Fruit fly (Drosophila melanogaster) whole organism, pupa: Measurements from ENCODE around the gene CG31626.

Experiments
- CG10348 ChIP-seq: fragments of 200-800 bp; sonication (Bioruptor generic); IDR thresholded peaks from 2 replicates; pipeline ENCODE4 v1.3.6; 2022; ENCODE audit warnings: missing biosample characterization, missing genetic modification characterization
- CG12605 ChIP-seq: fragments of 200-800 bp; sonication (Bioruptor generic); IDR thresholded peaks from 2 replicates; pipeline ENCODE4 v1.3.6; 2022; ENCODE audit warnings: missing biosample characterization, missing genetic modification characterization
- CG13204 ChIP-seq: fragments of 200-800 bp; sonication (Bioruptor generic); optimal IDR thresholded peaks from 2 replicates; lab custom pipeline; 2018; ENCODE audit warnings: missing biosample characterization, mild to moderate bottlenecking, missing genetic modification characterization, moderate library complexity
- CG14655 ChIP-seq: fragments of 200-800 bp; sonication (Bioruptor generic); optimal IDR thresholded peaks from 3 replicates; lab custom pipeline; 2017; ENCODE audit warnings: mild to moderate bottlenecking, missing biosample characterization, missing genetic modification reagents, missing genetic modification characterization
- CG15710 ChIP-seq: fragments of 200-800 bp; sonication (Bioruptor generic); optimal IDR thresholded peaks from 2 replicates; lab custom pipeline; 2018; ENCODE audit warnings: missing biosample characterization, mild to moderate bottlenecking, missing genetic modification characterization, moderate library complexity
- CG17806 ChIP-seq: fragments of 200-800 bp; sonication (Bioruptor generic); optimal IDR thresholded peaks from 2 replicates; lab custom pipeline; 2018; ENCODE audit warnings: missing biosample characterization, mild to moderate bottlenecking, missing genetic modification characterization, moderate library complexity
- CG32121 ChIP-seq: fragments of 200-800 bp; sonication (Bioruptor generic); IDR thresholded peaks from 2 replicates; pipeline ENCODE4 v1.3.6; 2022; ENCODE audit warnings: missing biosample characterization, missing genetic modification characterization
- CG34367 ChIP-seq: fragments of 200-800 bp; sonication (Bioruptor generic); optimal IDR thresholded peaks from 2 replicates; lab custom pipeline; 2018; ENCODE audit warnings: missing biosample characterization, mild to moderate bottlenecking, missing genetic modification characterization
- CG4496 ChIP-seq: fragments of 200-800 bp; sonication (Bioruptor generic); IDR thresholded peaks from 3 replicates; pipeline ENCODE4 v1.3.6; 2022; ENCODE audit warnings: missing biosample characterization, missing genetic modification characterization
- CG8159 ChIP-seq: fragments of 200-800 bp; sonication (Bioruptor generic); optimal IDR thresholded peaks from 3 replicates; lab custom pipeline; 2018; ENCODE audit warnings: missing biosample characterization, mild to moderate bottlenecking, missing genetic modification characterization, moderate library complexity
- CG8301 ChIP-seq: fragments of 200-800 bp; sonication (Bioruptor generic); optimal IDR thresholded peaks from 2 replicates; lab custom pipeline; 2018; ENCODE audit warnings: missing biosample characterization, mild to moderate bottlenecking, missing genetic modification characterization
- CG9948 ChIP-seq: fragments of 200-800 bp; sonication (Bioruptor generic); optimal IDR thresholded peaks from 2 replicates; lab custom pipeline; 2018; ENCODE audit warnings: missing biosample characterization, mild to moderate bottlenecking, missing genetic modification characterization, moderate library complexity
- D1 ChIP-seq: fragments of 200-800 bp; sonication (Bioruptor generic); optimal IDR thresholded peaks from 2 replicates; lab custom pipeline; 2018; ENCODE audit warnings: missing biosample characterization, mild to moderate bottlenecking, missing genetic modification characterization, moderate library complexity
- EcR ChIP-seq: fragments of 200-800 bp; sonication (Bioruptor generic); optimal IDR thresholded peaks from 3 replicates; lab custom pipeline; 2019; ENCODE audit warnings: missing biosample characterization, missing genetic modification characterization, mild to moderate bottlenecking, moderate library complexity, missing genetic modification reagents
- Ets98B ChIP-seq: fragments of 200-800 bp; sonication (Bioruptor generic); IDR thresholded peaks from 2 replicates; pipeline ENCODE4 v1.3.6; 2022; ENCODE audit warnings: missing biosample characterization, missing genetic modification characterization
- Pif1A ChIP-seq: fragments of 200-800 bp; sonication (Bioruptor generic); optimal IDR thresholded peaks from 3 replicates; lab custom pipeline; 2016; ENCODE audit warnings: missing biosample characterization, missing genetic modification characterization
- Pif1B ChIP-seq: fragments of 200-800 bp; sonication (Bioruptor generic); optimal IDR thresholded peaks from 3 replicates; lab custom pipeline; 2016; ENCODE audit warnings: missing biosample characterization, missing genetic modification characterization
- Snoo ChIP-seq: fragments of 200-800 bp; sonication (Bioruptor generic); optimal IDR thresholded peaks from 3 replicates; lab custom pipeline; 2017; ENCODE audit warnings: missing biosample characterization, mild to moderate bottlenecking, missing genetic modification characterization, inconsistent platforms
- fd96Ca ChIP-seq: fragments of 200-800 bp; sonication (Bioruptor generic); IDR thresholded peaks from 3 replicates; pipeline ENCODE4 v1.3.6; 2022; ENCODE audit warnings: missing biosample characterization, missing genetic modification characterization
- gl ChIP-seq: fragments of 200-800 bp; sonication (Bioruptor generic); optimal IDR thresholded peaks from 2 replicates; lab custom pipeline; 2018; ENCODE audit warnings: missing biosample characterization, mild to moderate bottlenecking, missing genetic modification characterization
- rn ChIP-seq: fragments of 200-800 bp; sonication (Bioruptor generic); IDR thresholded peaks from 2 replicates; pipeline ENCODE4 v1.3.6; 2022; ENCODE audit warnings: missing biosample characterization, missing genetic modification characterization

Gene CG31626

dm6 chr2L:21236633-21237032 lies at the start of gene CG31626:
CG31626 (minus strand) TSS chr2L:21236733.
- TF ChIP-seq EcR (GFP tag; lab: Kevin White, UChicago) (no peak), CG15710 (no peak), D1 (tag; lab: Kevin White, UChicago) (no peak), CG8159 (no peak), CG13204 (no peak), CG17806 (no peak), rn (GFP tag; lab: Robert Waterston, UW) (no peak), CG14655 (GFP tag; lab: Kevin White, UChicago) (no peak), CG4496 (GFP tag; lab: Robert Waterston, UW) (no peak), Snoo (no peak), gl (no peak), Pif1A (GFP tag; lab: Kevin White, UChicago) (no peak), Pif1B (no peak), CG32121 (GFP tag; lab: Robert Waterston, UW) (no peak), CG10348 (GFP tag; lab: Robert Waterston, UW) (no peak), CG34367 (tag; lab: Kevin White, UChicago) (no peak), Ets98B (GFP tag; lab: Robert Waterston, UW) (no peak), fd96Ca (GFP tag; lab: Robert Waterston, UW) (no peak)

dm6 chr2L:21268140-21268539 lies 31.6 kb upstream of the CG31626 start:
- TF ChIP-seq Pif1B (no peak), Ets98B (GFP tag; lab: Robert Waterston, UW) (no peak), CG8159 (no peak), CG8301 (tag; lab: Kevin White, UChicago) (no peak), CG9948 (no peak), Pif1A (GFP tag; lab: Kevin White, UChicago) (no peak), CG17806 (no peak), D1 (tag; lab: Kevin White, UChicago) (no peak), CG13204 (no peak), CG32121 (GFP tag; lab: Robert Waterston, UW) (no peak), CG12605 (GFP tag; lab: Robert Waterston, UW) (no peak), CG10348 (GFP tag; lab: Robert Waterston, UW) (no peak), rn (GFP tag; lab: Robert Waterston, UW) (no peak), CG14655 (GFP tag; lab: Kevin White, UChicago) (no peak), gl (no peak), CG4496 (GFP tag; lab: Robert Waterston, UW) (no peak)

dm6 chr2L:21266277-21266676 lies 29.7 kb upstream of the CG31626 start:
- no peak for TF ChIP-seq EcR (GFP tag; lab: Kevin White, UChicago)
- TF ChIP-seq D1 (tag; lab: Kevin White, UChicago): no peak
- TF ChIP-seq Pif1B: no peak
- no peak for TF ChIP-seq Snoo
- no peak for TF ChIP-seq rn (GFP tag; lab: Robert Waterston, UW)
- TF ChIP-seq CG17806: no peak
- no peak for TF ChIP-seq Pif1A (GFP tag; lab: Kevin White, UChicago)
- no peak for TF ChIP-seq CG8301 (tag; lab: Kevin White, UChicago)
- no peak for TF ChIP-seq CG10348 (GFP tag; lab: Robert Waterston, UW)
- TF ChIP-seq CG12605 (GFP tag; lab: Robert Waterston, UW): no peak
- TF ChIP-seq fd96Ca (GFP tag; lab: Robert Waterston, UW): no peak
- no peak for TF ChIP-seq CG8159
- TF ChIP-seq CG14655 (GFP tag; lab: Kevin White, UChicago): no peak
- TF ChIP-seq gl: no peak
- TF ChIP-seq CG13204: no peak
- no peak for TF ChIP-seq Ets98B (GFP tag; lab: Robert Waterston, UW)
- no peak for TF ChIP-seq CG34367 (tag; lab: Kevin White, UChicago)
- no peak for TF ChIP-seq CG9948

- TF ChIP-seq Pif1A (GFP tag; lab: Kevin White, UChicago) (peak; percentile 18), CG15710 (no peak), CG9948 (peak; percentile 36), CG34367 (tag; lab: Kevin White, UChicago) (no peak), rn (GFP tag; lab: Robert Waterston, UW) (no peak), CG10348 (GFP tag; lab: Robert Waterston, UW) (no peak), Pif1B (peak; percentile 63), CG8301 (tag; lab: Kevin White, UChicago) (peak; percentile 25), CG17806 (peak; percentile 4), fd96Ca (GFP tag; lab: Robert Waterston, UW) (no peak), CG13204 (no peak), CG14655 (GFP tag; lab: Kevin White, UChicago) (no peak), CG12605 (GFP tag; lab: Robert Waterston, UW) (no peak), EcR (GFP tag; lab: Kevin White, UChicago) (no peak), CG4496 (GFP tag; lab: Robert Waterston, UW) (no peak), CG32121 (GFP tag; lab: Robert Waterston, UW) (no peak), gl (no peak), Snoo (no peak), CG8159 (no peak), Ets98B (GFP tag; lab: Robert Waterston, UW) (no peak), D1 (tag; lab: Kevin White, UChicago) (no peak)
These were observed 27.1 kb upstream of the CG31626 start for dm6 chr2L:21263470-21264146.

- TF ChIP-seq D1 (tag; lab: Kevin White, UChicago) (no peak), CG32121 (GFP tag; lab: Robert Waterston, UW) (peak; percentile 14; the same call in 1 of the 2 replicates)
These were observed 26.3 kb upstream of the CG31626 start, which contains the start of gene CG8671 for dm6 chr2L:21262832-21263231. CG8671 (plus strand) TSS chr2L:21262956.

dm6 chr2L:21260869-21261268 lies 24.3 kb upstream of the CG31626 start:
- TF ChIP-seq CG32121 (GFP tag; lab: Robert Waterston, UW) (peak; percentile 49; the same call in 1 of the 2 replicates), CG4496 (GFP tag; lab: Robert Waterston, UW) (no peak), CG9948 (peak; percentile 8), CG17806 (peak; percentile 37), Pif1A (GFP tag; lab: Kevin White, UChicago) (peak; percentile 13), D1 (tag; lab: Kevin White, UChicago) (peak; percentile 66), CG8301 (tag; lab: Kevin White, UChicago) (peak; percentile 29), CG13204 (no peak)
